Fruit fly (Drosophila melanogaster): ENCODE data around the gene CG8813.
A peak's percentile ranks its signal among the peaks of the same experiment; 100 is the strongest.

The CG8813 gene

DNA sequence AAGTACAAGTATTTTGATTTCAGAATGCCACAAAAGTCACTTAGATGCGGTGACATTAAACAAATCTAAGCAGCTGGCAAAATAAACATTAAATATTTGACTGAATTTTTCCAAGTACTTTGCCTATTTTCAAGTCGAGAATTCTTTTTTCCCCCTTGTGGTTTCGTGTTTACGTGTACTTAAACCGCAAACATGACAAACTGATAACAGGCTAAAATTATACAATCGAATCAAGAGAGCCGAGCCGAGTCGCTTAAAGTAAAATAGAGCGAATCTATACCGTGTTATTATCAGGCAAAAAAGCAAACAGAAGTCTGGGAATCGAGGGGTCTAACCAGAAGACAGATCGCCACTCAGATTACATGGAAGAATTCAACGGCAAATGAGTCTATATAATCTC is 36.7 kb downstream of the CG8813 start (continued):
- no peak for TF ChIP-seq Mes4 (GFP tag; optimal IDR thresholded peaks at IDR 0.05)
- TF ChIP-seq CG14710 (tag; optimal IDR thresholded peaks at IDR 0.05): peak; percentile 29
- TF ChIP-seq CG15696 (tag; optimal IDR thresholded peaks at IDR 0.05): peak; percentile 22
- TF ChIP-seq bcd (GFP tag; optimal IDR thresholded peaks at IDR 0.05): no peak
- TF ChIP-seq lmd (GFP tag; IDR thresholded peaks at IDR 0.05): no peak
- TF ChIP-seq nerfin-1 (tag; optimal IDR thresholded peaks at IDR 0.05): no peak
- no peak for TF ChIP-seq CG6683 (GFP tag; optimal IDR thresholded peaks at IDR 0.05)
- TF ChIP-seq C15 (GFP tag; IDR thresholded peaks at IDR 0.05): no peak
- TF ChIP-seq disco-r (GFP tag; optimal IDR thresholded peaks at IDR 0.05): no peak
- no peak for TF ChIP-seq wdn (GFP tag; IDR thresholded peaks at IDR 0.05)
- no peak for TF ChIP-seq CG6689 (GFP tag; IDR thresholded peaks at IDR 0.05)
- TF ChIP-seq CG12744 (GFP tag; optimal IDR thresholded peaks at IDR 0.05): no peak
- no peak for TF ChIP-seq CG34422 (GFP tag; IDR thresholded peaks at IDR 0.05)
- no peak for TF ChIP-seq stwl (tag; optimal IDR thresholded peaks at IDR 0.05)
- TF ChIP-seq Dbx (GFP tag; IDR thresholded peaks at IDR 0.05): no peak
- TF ChIP-seq hb (GFP tag; IDR thresholded peaks at IDR 0.05; ENCODE audit: partially characterized antibody): no peak
- TF ChIP-seq CG11398 (GFP tag; optimal IDR thresholded peaks at IDR 0.05): no peak
- no peak for TF ChIP-seq crc (GFP tag; optimal IDR thresholded peaks at IDR 0.05)
- no peak for TF ChIP-seq ERR (GFP tag; optimal IDR thresholded peaks at IDR 0.05)
- no peak for TF ChIP-seq ato (GFP tag; IDR thresholded peaks at IDR 0.05; ENCODE audit: partially characterized antibody)
- no peak for TF ChIP-seq Dip3 (GFP tag; optimal IDR thresholded peaks at IDR 0.05)
- TF ChIP-seq Kr (GFP tag; optimal IDR thresholded peaks at IDR 0.05): no peak
- peak; percentile 3 for TF ChIP-seq CG2712 (tag; optimal IDR thresholded peaks at IDR 0.05)
- TF ChIP-seq CTCF (GFP tag; optimal IDR thresholded peaks at IDR 0.05): no peak
- peak; percentile 35 for TF ChIP-seq Blimp-1 (GFP tag; optimal IDR thresholded peaks at IDR 0.05)
- TF ChIP-seq Ada2b (GFP tag; IDR thresholded peaks at IDR 0.05): no peak
- TF ChIP-seq ind (GFP tag; optimal IDR thresholded peaks at IDR 0.05): no peak
- TF ChIP-seq Pdp1 (GFP tag; optimal IDR thresholded peaks at IDR 0.05): peak in 1 of 2 experiments; percentile 96
- no peak for TF ChIP-seq CG12104 (GFP tag; optimal IDR thresholded peaks at IDR 0.05)
- no peak for TF ChIP-seq sob (GFP tag; IDR thresholded peaks at IDR 0.05)
- TF ChIP-seq pzg (GFP tag; optimal IDR thresholded peaks at IDR 0.05): no peak
- TF ChIP-seq phol (tag; optimal IDR thresholded peaks at IDR 0.05): no peak
- no peak for TF ChIP-seq fd102C (GFP tag; optimal IDR thresholded peaks at IDR 0.05)
- no peak for TF ChIP-seq amos (GFP tag; IDR thresholded peaks at IDR 0.05; ENCODE audit: partially characterized antibody)
- TF ChIP-seq oc (tag; optimal IDR thresholded peaks at IDR 0.05): no peak
- no peak for TF ChIP-seq zen2 (GFP tag; IDR thresholded peaks at IDR 0.05; ENCODE audit: partially characterized antibody)
- TF ChIP-seq CG12299 (tag; optimal IDR thresholded peaks at IDR 0.05): no peak
- no peak for TF ChIP-seq CG3726 (GFP tag; IDR thresholded peaks at IDR 0.05)
- no peak for TF ChIP-seq Max (GFP tag; optimal IDR thresholded peaks at IDR 0.05)
- no peak for TF ChIP-seq HmgD (GFP tag; optimal IDR thresholded peaks at IDR 0.05)
- TF ChIP-seq Hand (GFP tag; optimal IDR thresholded peaks at IDR 0.05): no peak
- TF ChIP-seq Deaf1 (tag; optimal IDR thresholded peaks at IDR 0.05): no peak
- no peak for TF ChIP-seq CG13894 (tag; optimal IDR thresholded peaks at IDR 0.05)
- TF ChIP-seq Doc2 (GFP tag; IDR thresholded peaks at IDR 0.05): no peak
- TF ChIP-seq cad (GFP tag; optimal IDR thresholded peaks at IDR 0.05): no peak
- TF ChIP-seq tll (GFP tag; optimal IDR thresholded peaks at IDR 0.05): no peak
- TF ChIP-seq CG30431 (GFP tag; optimal IDR thresholded peaks at IDR 0.05): no peak
- no peak for TF ChIP-seq CG7372 (GFP tag; IDR thresholded peaks at IDR 0.05)
- TF ChIP-seq NFAT (GFP tag; IDR thresholded peaks at IDR 0.05): no peak
- no peak for TF ChIP-seq yki (optimal IDR thresholded peaks at IDR 0.05)
- no peak for TF ChIP-seq CG11504 (tag; optimal IDR thresholded peaks at IDR 0.05)
- peak; percentile 17 for TF ChIP-seq gem (tag; optimal IDR thresholded peaks at IDR 0.05)
- no peak for TF ChIP-seq Bteb2 (GFP tag; optimal IDR thresholded peaks at IDR 0.05)
